Fruit fly (Drosophila melanogaster): ENCODE results near the gene CG13044.

Gene CG13044

DNA sequence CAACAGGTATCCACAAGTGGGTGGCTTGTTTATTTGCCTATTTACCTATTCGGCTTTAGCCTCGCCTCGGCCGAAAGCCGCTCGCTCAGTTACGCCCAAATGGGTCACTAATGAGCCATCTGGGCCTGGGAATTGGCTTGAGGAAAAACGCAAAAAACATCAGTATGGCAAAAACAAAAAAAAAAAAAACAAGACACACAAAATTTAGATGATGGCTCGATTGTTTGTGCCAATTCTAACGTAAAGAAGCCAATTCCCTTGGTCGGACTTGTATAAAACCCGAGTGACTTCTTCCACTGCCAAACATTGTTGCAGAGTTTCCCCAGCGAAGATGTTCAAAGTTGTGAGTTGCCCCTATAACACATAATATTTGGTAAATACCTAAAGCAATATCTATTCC is 1.8 kb downstream of the CG13044 start, which contains the start of gene CG4982:
Gene CG4982 (plus strand): TSS at position 301 of the 400 bp plus-strand sequence.
- no peak for TF ChIP-seq Lpt (GFP tag; optimal IDR thresholded peaks at IDR 0.05)
- no peak for TF ChIP-seq net (GFP tag; optimal IDR thresholded peaks at IDR 0.05)
- TF ChIP-seq CG16779 (tag; optimal IDR thresholded peaks at IDR 0.05) = no peak
- TF ChIP-seq esn (GFP tag; optimal IDR thresholded peaks at IDR 0.05) = no peak

DNA sequence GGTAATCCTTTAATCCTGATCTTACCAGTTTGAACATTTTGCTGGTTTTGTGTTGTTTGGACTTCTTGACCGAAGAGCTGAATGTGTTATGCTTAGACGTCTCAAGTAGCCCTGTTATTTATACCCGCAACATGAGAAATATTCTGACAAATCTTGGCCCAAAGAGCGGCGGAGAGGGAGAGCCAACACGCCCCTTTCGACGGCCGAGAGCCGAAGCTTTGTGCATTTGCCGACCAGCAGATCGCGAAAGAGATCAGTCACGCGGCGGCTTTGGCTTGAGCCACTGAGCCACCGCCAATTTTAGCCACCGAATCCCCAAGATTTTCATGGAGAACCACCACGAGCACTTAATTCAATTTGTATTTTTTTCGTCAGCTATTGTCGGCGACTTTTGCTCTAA is 7.5 kb downstream of the CG13044 start, which contains the start of gene CG4962:
Gene CG4962 (minus strand): TSS at position 101 of the 400 bp plus-strand sequence.
- TF ChIP-seq fd85E (GFP tag; optimal IDR thresholded peaks at IDR 0.05) (no peak), Smox (GFP tag; optimal IDR thresholded peaks at IDR 0.05) (no peak), Blimp-1 (GFP tag; optimal IDR thresholded peaks at IDR 0.05) (no peak), cyc (GFP tag; optimal IDR thresholded peaks at IDR 0.05) (no peak)

DNA sequence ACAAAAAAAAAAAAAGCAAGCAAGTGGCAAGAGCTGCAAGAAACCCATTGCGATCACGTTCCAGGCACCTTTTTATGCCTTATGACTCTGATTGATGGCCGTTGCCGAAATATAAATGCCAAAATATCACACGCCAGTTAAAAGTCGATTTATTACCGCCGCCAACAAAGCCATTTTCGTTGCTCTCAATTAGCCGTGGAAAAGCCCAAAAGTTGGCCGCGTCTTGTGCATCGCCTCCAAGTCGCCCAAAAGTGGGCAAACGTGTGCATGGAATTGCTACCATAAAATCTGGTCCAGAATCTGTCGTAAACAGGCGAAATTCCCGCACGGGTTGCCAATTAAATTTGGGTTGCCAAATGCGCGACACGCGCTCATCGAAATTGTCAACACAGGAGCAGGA is 11.3 kb downstream of the CG13044 start:
- no peak for TF ChIP-seq Sox102F (GFP tag; optimal IDR thresholded peaks at IDR 0.05)
- 0 out of 3 replicates have a peak, but pooled peaks have one; percentile 30 for TF ChIP-seq CG6163 (GFP tag; IDR thresholded peaks at IDR 0.05)
- no peak for TF ChIP-seq Ets21C (GFP tag; optimal IDR thresholded peaks at IDR 0.05)
- TF ChIP-seq CG11762 (GFP tag; optimal IDR thresholded peaks at IDR 0.05; ENCODE audit: insufficient read depth) = no peak
- no peak for TF ChIP-seq pdm3 (GFP tag; optimal IDR thresholded peaks at IDR 0.05)
- TF ChIP-seq fd85E (GFP tag; optimal IDR thresholded peaks at IDR 0.05) = no peak
- no peak for TF ChIP-seq CG8632 (GFP tag; optimal IDR thresholded peaks at IDR 0.05)
- TF ChIP-seq spab (GFP tag; optimal IDR thresholded peaks at IDR 0.05) = no peak
- no peak for TF ChIP-seq dac (GFP tag; optimal IDR thresholded peaks at IDR 0.05)
- TF ChIP-seq Eip75B (GFP tag; optimal IDR thresholded peaks at IDR 0.05) = no peak
- TF ChIP-seq CG4318 (GFP tag; optimal IDR thresholded peaks at IDR 0.05) = no peak
- peak; percentile 22 for TF ChIP-seq CG3919 (GFP tag; optimal IDR thresholded peaks at IDR 0.05)

DNA sequence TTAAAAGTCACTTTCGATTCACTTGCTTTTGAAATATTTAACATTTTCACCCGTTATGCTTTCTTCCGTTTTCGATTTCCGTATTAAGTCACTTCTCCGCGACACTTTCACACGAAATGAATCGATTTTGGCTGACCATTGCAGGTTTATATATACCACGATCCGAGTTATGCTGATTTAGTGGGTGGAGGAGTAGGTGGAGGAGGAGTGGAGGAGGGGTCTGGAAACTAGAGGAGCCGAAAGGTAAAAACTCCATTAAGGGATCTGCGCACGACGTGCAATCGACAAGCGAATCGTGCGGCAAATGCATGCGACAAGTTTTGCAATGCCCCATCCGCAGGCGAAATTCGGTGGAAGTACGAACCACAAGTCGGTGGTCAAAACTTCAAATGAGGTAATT is 12.1 kb downstream of the CG13044 start, which contains the start of gene CG13045:
Gene CG13045 (minus strand): TSS at position 101 of the 400 bp plus-strand sequence.
- TF ChIP-seq Blimp-1 (GFP tag; optimal IDR thresholded peaks at IDR 0.05) = no peak
- TF ChIP-seq dac (GFP tag; optimal IDR thresholded peaks at IDR 0.05) = no peak
- no peak for TF ChIP-seq spab (GFP tag; optimal IDR thresholded peaks at IDR 0.05)
- no peak for TF ChIP-seq Sox102F (GFP tag; optimal IDR thresholded peaks at IDR 0.05)
- no peak for TF ChIP-seq CG3919 (GFP tag; optimal IDR thresholded peaks at IDR 0.05)
- TF ChIP-seq topi (GFP tag; optimal IDR thresholded peaks at IDR 0.05) = no peak
- no peak for TF ChIP-seq CG8319 (GFP tag; optimal IDR thresholded peaks at IDR 0.05)
- TF ChIP-seq Sox15 (GFP tag; optimal IDR thresholded peaks at IDR 0.05) = no peak
- no peak for TF ChIP-seq dsx (GFP tag; optimal IDR thresholded peaks at IDR 0.05; ENCODE audit: poor library complexity, severe bottlenecking)
- TF ChIP-seq net (GFP tag; optimal IDR thresholded peaks at IDR 0.05) = no peak
- no peak for TF ChIP-seq Ets96B (tag; optimal IDR thresholded peaks at IDR 0.05)
- no peak for TF ChIP-seq CG4318 (GFP tag; optimal IDR thresholded peaks at IDR 0.05)
- TF ChIP-seq CG6808 (GFP tag; optimal IDR thresholded peaks at IDR 0.05) = no peak
- TF ChIP-seq Ets21C (GFP tag; optimal IDR thresholded peaks at IDR 0.05) = no peak
- no peak for TF ChIP-seq CG9139 (GFP tag; optimal IDR thresholded peaks at IDR 0.05)

DNA sequence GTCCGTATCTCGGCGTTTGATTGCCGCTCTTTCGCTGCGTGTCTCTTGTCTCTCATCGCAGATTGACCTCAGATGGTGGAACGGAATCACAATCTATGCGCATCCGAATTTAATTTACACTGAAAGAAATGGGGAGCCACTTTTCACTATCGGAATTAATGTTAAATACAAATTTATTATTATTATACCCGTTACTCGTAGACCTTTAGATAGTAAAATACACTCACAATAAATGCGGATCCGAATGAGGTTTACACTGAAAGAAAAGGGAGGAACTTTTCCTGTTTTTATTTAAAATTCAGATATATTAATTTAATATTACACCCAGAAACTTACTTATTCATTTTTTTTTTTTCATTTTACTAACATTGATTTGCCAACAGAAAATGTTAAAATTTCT is 13.9 kb downstream of the CG13044 start:
- TF ChIP-seq CG11902 (GFP tag; optimal IDR thresholded peaks at IDR 0.05) (no peak), CG1621 (tag; optimal IDR thresholded peaks at IDR 0.05) (peak; percentile 12), Eip78C (GFP tag) (peak; percentile 73), CG9139 (GFP tag; optimal IDR thresholded peaks at IDR 0.05) (no peak), eg (GFP tag; IDR thresholded peaks at IDR 0.05) (peak; percentile 14; the same call in 1 of the 3 replicates), CG34406 (GFP tag; optimal IDR thresholded peaks at IDR 0.05) (peak; percentile 5), Hr4 (GFP tag; optimal IDR thresholded peaks at IDR 0.05) (peak; percentile 18), achi (GFP tag; optimal IDR thresholded peaks at IDR 0.05) (peak; percentile 23), fkh (GFP tag; optimal IDR thresholded peaks at IDR 0.05) (no peak), CG10669 (GFP tag; optimal IDR thresholded peaks at IDR 0.05) (peak; percentile 4), pdm3 (GFP tag; optimal IDR thresholded peaks at IDR 0.05) (peak; percentile 10), CG32006 (GFP tag; optimal IDR thresholded peaks at IDR 0.05) (peak; percentile 25), CG6163 (GFP tag; IDR thresholded peaks at IDR 0.05) (0 out of 3 replicates have a peak, but pooled peaks have one; percentile 45), OdsH (GFP tag; optimal IDR thresholded peaks at IDR 0.05) (peak; percentile 26), spab (GFP tag; optimal IDR thresholded peaks at IDR 0.05) (peak; percentile 12), Hr38 (GFP tag; optimal IDR thresholded peaks at IDR 0.05) (no peak), CG10631 (GFP tag; optimal IDR thresholded peaks at IDR 0.05) (peak; percentile 33), CG15336 (GFP tag; IDR thresholded peaks at IDR 0.05) (peak; percentile 8; the same call in 1 of the 2 replicates), acj6 (GFP tag; optimal IDR thresholded peaks at IDR 0.05) (peak; percentile 30), svp (GFP tag) (no peak), Ets96B (tag; optimal IDR thresholded peaks at IDR 0.05) (peak; percentile 14), CG8119 (GFP tag; IDR thresholded peaks at IDR 0.05) (peak; percentile 46; the same call in 1 of the 3 replicates), CG11762 (GFP tag; optimal IDR thresholded peaks at IDR 0.05; ENCODE audit: insufficient read depth) (peak; percentile 15)

All from whole organism, prepupa.